Worm (Caenorhabditis elegans): ENCODE data around the gene srh-207.

DNA sequence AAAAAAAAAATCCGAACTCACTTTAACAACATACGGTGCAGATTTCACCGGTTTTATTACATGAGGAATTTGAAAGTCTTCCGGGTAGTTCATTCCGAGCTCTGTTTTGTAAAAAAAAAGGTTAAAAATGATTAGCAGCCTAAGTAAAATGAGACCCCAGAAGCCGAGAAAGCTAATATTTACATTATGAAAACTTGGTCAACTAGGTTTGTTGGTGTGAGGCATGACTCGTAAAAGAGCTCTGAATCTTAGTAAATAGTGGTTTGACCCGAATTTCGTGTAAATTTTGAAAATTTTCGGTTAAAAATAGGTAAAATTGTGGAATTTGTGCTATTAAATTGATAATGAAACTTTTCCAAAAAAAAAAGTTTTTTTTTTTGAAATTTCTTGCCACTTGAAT lies 47.6 kb downstream of the srh-207 start, which contains the start of gene C08E8.1:
- TF ChIP-seq nhr-77 (tag; optimal IDR thresholded peaks at IDR 0.05) (no peak), aly-2 (tag; optimal IDR thresholded peaks at IDR 0.05) (no peak), pha-4 (tag; optimal IDR thresholded peaks at IDR 0.05) (no peak), zag-1 (tag; optimal IDR thresholded peaks at IDR 0.05) (no peak), lin-39 (tag; optimal IDR thresholded peaks at IDR 0.05) (no peak), egl-27 (tag; optimal IDR thresholded peaks at IDR 0.05) (no peak), snpc-4 (tag; optimal IDR thresholded peaks at IDR 0.05) (no peak), fos-1 (tag; optimal IDR thresholded peaks at IDR 0.05) (no peak), nfya-1 (tag; optimal IDR thresholded peaks at IDR 0.05; ENCODE audit: insufficient read depth) (no peak), nhr-23 (tag; optimal IDR thresholded peaks at IDR 0.05) (no peak)

Measured in whole organism, L3 larva.